Worm (Caenorhabditis elegans) whole organism, mixed stage, embryonic: ENCODE measurements around the gene glr-8.

Source experiments
- M03D4.4 ChIP-seq: sonication (generic microtip); optimal IDR thresholded peaks from 2 replicates; lab custom pipeline; 2017; ENCODE audit warnings: mild to moderate bottlenecking, missing genetic modification characterization, missing compliant biosample characterization
- bed-3 ChIP-seq: fragments of 200-800 bp; sonication (Bioruptor generic); optimal IDR thresholded peaks from 3 replicates; lab custom pipeline; 2018; ENCODE audit warnings: mild to moderate bottlenecking, missing genetic modification characterization, moderate library complexity, missing compliant biosample characterization
- blmp-1 ChIP-seq: fragments of 150-350 bp; optimal IDR thresholded peaks from 2 replicates; lab custom pipeline; 2014; ENCODE audit warnings: missing biosample characterization, missing genetic modification characterization
- ceh-39 ChIP-seq: fragments of 150-350 bp; optimal IDR thresholded peaks from 2 replicates; lab custom pipeline; 2014; ENCODE audit warnings: missing biosample characterization, missing genetic modification characterization
- ceh-43 ChIP-seq: fragments of 200-800 bp; sonication (Bioruptor generic); optimal IDR thresholded peaks from 2 replicates; lab custom pipeline; 2018; ENCODE audit warnings: mild to moderate bottlenecking, missing genetic modification characterization, moderate library complexity, missing compliant biosample characterization
- ceh-83 ChIP-seq: fragments of 200-800 bp; sonication (Bioruptor generic); optimal IDR thresholded peaks from 2 replicates; lab custom pipeline; 2018; ENCODE audit warnings: mild to moderate bottlenecking, missing genetic modification characterization, missing compliant biosample characterization
- ces-1 ChIP-seq: fragments of 150-350 bp; optimal IDR thresholded peaks from 2 replicates; lab custom pipeline; 2014; ENCODE audit warnings: missing biosample characterization, missing genetic modification reagents, missing genetic modification characterization
- cnd-1 ChIP-seq: fragments of 200-800 bp; sonication (Bioruptor generic); optimal IDR thresholded peaks from 2 replicates; lab custom pipeline; 2018; ENCODE audit warnings: mild to moderate bottlenecking, missing genetic modification characterization, missing compliant biosample characterization
- drap-1 ChIP-seq: fragments of 200-800 bp; sonication (Bioruptor generic); optimal IDR thresholded peaks from 3 replicates; lab custom pipeline; 2018; ENCODE audit warnings: mild to moderate bottlenecking, missing genetic modification characterization, missing compliant biosample characterization
- elt-3 ChIP-seq: fragments of 150-350 bp; optimal IDR thresholded peaks from 2 replicates; lab custom pipeline; 2014; ENCODE audit warnings: missing biosample characterization, missing genetic modification characterization
- flh-1 ChIP-seq: fragments of 200-800 bp; sonication (Bioruptor generic); optimal IDR thresholded peaks from 2 replicates; lab custom pipeline; 2018; ENCODE audit warnings: mild to moderate bottlenecking, missing genetic modification characterization, moderate library complexity, missing compliant biosample characterization
- ham-2 ChIP-seq: fragments of 200-800 bp; sonication (Bioruptor generic); optimal IDR thresholded peaks from 2 replicates; lab custom pipeline; 2018; ENCODE audit warnings: mild to moderate bottlenecking, missing genetic modification characterization, missing compliant biosample characterization
- hlh-1 ChIP-seq: fragments of 150-350 bp; optimal IDR thresholded peaks from 2 replicates; lab custom pipeline; 2014; ENCODE audit warnings: missing biosample characterization, missing genetic modification reagents, missing genetic modification characterization
- mab-5 ChIP-seq: fragments of 150-350 bp; optimal IDR thresholded peaks from 2 replicates; lab custom pipeline; 2014; ENCODE audit warnings: missing biosample characterization, missing genetic modification characterization
- mep-1 ChIP-seq: fragments of 150-350 bp; optimal IDR thresholded peaks from 2 replicates; lab custom pipeline; 2017; ENCODE audit warnings: missing biosample characterization, missing genetic modification reagents, missing genetic modification characterization, inconsistent platforms
- mls-2 ChIP-seq: sonication (generic microtip); optimal IDR thresholded peaks from 2 replicates; lab custom pipeline; 2016; ENCODE audit warnings: mild to moderate bottlenecking, missing genetic modification characterization, moderate library complexity, missing compliant biosample characterization
- nhr-12 ChIP-seq: fragments of 150-350 bp; optimal IDR thresholded peaks from 2 replicates; lab custom pipeline; 2014; ENCODE audit warnings: missing biosample characterization, missing genetic modification characterization
- nhr-2 ChIP-seq: fragments of 150-350 bp; optimal IDR thresholded peaks from 2 replicates; lab custom pipeline; 2014; ENCODE audit warnings: missing biosample characterization, missing genetic modification characterization
- nhr-237 ChIP-seq: fragments of 150-350 bp; optimal IDR thresholded peaks from 2 replicates; lab custom pipeline; 2014; ENCODE audit warnings: missing biosample characterization, missing genetic modification characterization
- nhr-28 ChIP-seq: fragments of 150-350 bp; optimal IDR thresholded peaks from 2 replicates; lab custom pipeline; 2014; ENCODE audit warnings: missing biosample characterization, missing genetic modification characterization
- sem-2 ChIP-seq: fragments of 200-800 bp; sonication (Bioruptor generic); optimal IDR thresholded peaks from 2 replicates; lab custom pipeline; 2018; ENCODE audit warnings: mild to moderate bottlenecking, missing genetic modification characterization, missing compliant biosample characterization
- snpc-4 ChIP-seq: fragments of 150-350 bp; optimal IDR thresholded peaks from 2 replicates; lab custom pipeline; 2014; ENCODE audit warnings: missing biosample characterization, missing genetic modification characterization
- sptf-1 ChIP-seq: sonication (generic microtip); optimal IDR thresholded peaks from 2 replicates; lab custom pipeline; 2017; ENCODE audit warnings: mild to moderate bottlenecking, missing genetic modification characterization, moderate library complexity, missing compliant biosample characterization
- unc-120 ChIP-seq: sonication (generic microtip); optimal IDR thresholded peaks from 2 replicates; lab custom pipeline; 2017; ENCODE audit warnings: missing genetic modification characterization, missing compliant biosample characterization; ENCODE audit not compliant: poor library complexity, severe bottlenecking
- unc-39 ChIP-seq: fragments of 150-350 bp; optimal IDR thresholded peaks from 2 replicates; lab custom pipeline; 2014; ENCODE audit warnings: missing biosample characterization, missing genetic modification characterization
- unc-62 ChIP-seq: fragments of 150-350 bp; optimal IDR thresholded peaks from 2 replicates; lab custom pipeline; 2014; ENCODE audit warnings: missing biosample characterization, missing genetic modification reagents, missing genetic modification characterization
- ztf-11 ChIP-seq: fragments of 150-350 bp; optimal IDR thresholded peaks from 2 replicates; lab custom pipeline; 2014; ENCODE audit warnings: missing biosample characterization, missing genetic modification characterization

Gene glr-8

DNA sequence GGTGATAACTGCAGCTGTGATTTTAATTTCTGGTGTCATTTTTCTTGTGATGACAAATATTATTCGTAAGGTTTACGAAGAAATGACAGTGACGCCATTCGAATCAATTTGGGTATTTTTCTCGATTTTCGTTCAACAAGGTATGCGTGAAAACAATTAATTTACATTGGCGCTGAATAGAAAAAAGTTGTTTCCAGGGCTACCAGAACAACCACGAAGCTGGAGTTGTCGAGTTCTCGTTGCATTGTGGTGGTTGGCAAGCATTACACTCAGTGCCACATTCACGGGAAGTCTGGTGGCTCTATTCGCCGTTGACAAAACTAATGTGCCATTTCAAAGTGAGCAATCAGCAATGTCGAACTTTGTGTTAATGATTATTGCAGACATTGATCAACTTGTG, 2.0 kb downstream of the glr-8 start:
- TF ChIP-seq nhr-28 (tag; lab: Kevin White, UChicago) (no peak), hlh-1 (tag; lab: Kevin White, UChicago) (peak; percentile 51)

DNA sequence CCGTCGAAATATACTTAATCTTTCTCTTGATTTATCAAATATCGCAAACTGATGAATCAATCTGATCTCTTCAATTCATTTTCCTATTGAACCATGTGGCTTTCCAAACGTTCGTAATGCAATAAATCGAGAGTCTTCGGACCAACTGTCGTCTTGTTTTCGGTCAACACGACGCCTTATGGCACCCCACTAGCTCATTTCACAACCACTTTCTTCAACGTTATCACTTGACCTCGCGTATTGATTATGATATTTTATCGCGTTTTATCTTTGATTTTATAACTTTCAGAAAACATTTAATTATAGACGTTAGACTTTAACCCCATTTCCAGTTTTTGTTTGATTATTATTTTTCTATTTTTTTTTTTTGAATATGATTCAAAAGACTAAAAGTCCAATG, 4.0 kb downstream of the glr-8 start:
- TF ChIP-seq bed-3 (GFP tag; lab: Kevin White, UChicago) = no peak
- no peak for TF ChIP-seq drap-1
- peak; percentile 98 for TF ChIP-seq hlh-1 (tag; lab: Kevin White, UChicago)
- peak; percentile 69 for TF ChIP-seq unc-62 (GFP tag; lab: Kevin White, UChicago)
- TF ChIP-seq blmp-1 (tag; lab: Kevin White, UChicago) = no peak
- TF ChIP-seq unc-120 (tag; lab: Kevin White, UChicago) = peak; percentile 73

ce11 chrX:6510627-6511026, 4.8 kb downstream of the glr-8 start, which contains the start of gene ttr-36:
Gene ttr-36, plus strand, starts transcription at chrX:6510927.
- TF ChIP-seq snpc-4 (tag; lab: Kevin White, UChicago) = no peak
- no peak for TF ChIP-seq sem-2 (GFP tag; lab: Kevin White, UChicago)
- TF ChIP-seq blmp-1 (tag; lab: Kevin White, UChicago) = no peak
- no peak for TF ChIP-seq ceh-39 (tag; lab: Kevin White, UChicago)
- TF ChIP-seq cnd-1 (tag; lab: Kevin White, UChicago) = no peak
- TF ChIP-seq ceh-83 (GFP tag; lab: Kevin White, UChicago) = no peak
- no peak for TF ChIP-seq unc-120 (tag; lab: Kevin White, UChicago)
- no peak for TF ChIP-seq nhr-237 (tag; lab: Kevin White, UChicago)
- no peak for TF ChIP-seq nhr-12 (tag; lab: Kevin White, UChicago)
- no peak for TF ChIP-seq M03D4.4
- no peak for TF ChIP-seq elt-3 (tag; lab: Kevin White, UChicago)
- TF ChIP-seq flh-1 (GFP tag; lab: Kevin White, UChicago) = no peak
- TF ChIP-seq nhr-28 (tag; lab: Kevin White, UChicago) = no peak
- TF ChIP-seq bed-3 (GFP tag; lab: Kevin White, UChicago) = no peak
- no peak for TF ChIP-seq mab-5 (tag; lab: Kevin White, UChicago)

- TF ChIP-seq unc-120 (tag; lab: Kevin White, UChicago) (no peak), ham-2 (no peak), nhr-2 (tag; lab: Kevin White, UChicago) (no peak), ceh-43 (GFP tag; lab: Kevin White, UChicago) (no peak), ces-1 (GFP tag; lab: Kevin White, UChicago) (no peak), nhr-12 (tag; lab: Kevin White, UChicago) (no peak), drap-1 (no peak), mep-1 (tag; lab: Kevin White, UChicago) (no peak), ceh-39 (tag; lab: Kevin White, UChicago) (no peak), elt-3 (tag; lab: Kevin White, UChicago) (no peak), unc-39 (tag; lab: Kevin White, UChicago) (no peak), ztf-11 (tag; lab: Kevin White, UChicago) (no peak), sptf-1 (tag; lab: Kevin White, UChicago) (no peak), mls-2 (tag; lab: Kevin White, UChicago) (no peak), snpc-4 (tag; lab: Kevin White, UChicago) (no peak), flh-1 (GFP tag; lab: Kevin White, UChicago) (no peak), ceh-83 (GFP tag; lab: Kevin White, UChicago) (no peak), sem-2 (GFP tag; lab: Kevin White, UChicago) (no peak), bed-3 (GFP tag; lab: Kevin White, UChicago) (no peak)
Observed at ce11 chrX:6511985-6512384, 6.2 kb downstream of the glr-8 start, which contains the start of gene ttr-35. Gene ttr-35, plus strand, starts transcription at chrX:6512285.

ce11 chrX:6514466-6514865, 8.7 kb downstream of the glr-8 start:
- no peak for TF ChIP-seq sptf-1 (tag; lab: Kevin White, UChicago)
- peak; percentile 65 for TF ChIP-seq elt-3 (tag; lab: Kevin White, UChicago)
- TF ChIP-seq, all 35 proteins: peak for 1

DNA sequence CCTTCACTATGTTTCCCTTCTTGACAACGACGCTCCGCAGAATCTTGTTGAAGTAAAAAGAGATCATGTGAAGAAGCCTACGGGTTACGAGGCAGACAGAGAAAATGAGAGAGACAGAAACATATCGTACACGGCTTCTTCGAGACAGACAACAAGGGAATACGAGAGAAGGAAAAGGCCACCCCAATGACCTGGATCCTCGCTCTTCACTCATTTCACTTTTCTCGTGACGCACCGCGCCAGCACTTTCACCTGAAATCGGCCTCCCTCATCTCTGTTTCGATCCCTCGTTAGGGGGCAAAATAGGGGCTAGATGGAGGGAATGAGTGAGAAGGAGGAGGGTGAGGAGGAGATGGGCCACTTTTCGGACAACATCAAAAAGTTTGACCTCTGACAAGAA, 9.5 kb downstream of the glr-8 start:
- TF ChIP-seq blmp-1 (tag; lab: Kevin White, UChicago) (peak; percentile 90), nhr-237 (tag; lab: Kevin White, UChicago) (no peak), ham-2 (peak; percentile 61), mab-5 (tag; lab: Kevin White, UChicago) (no peak), drap-1 (no peak)
